Worm (Caenorhabditis elegans) whole organism, L2 larva: ENCODE results near the gene tax-6.

Source experiments
- C34F6.9 ChIP-seq: fragments of 150-350 bp; optimal IDR thresholded peaks from 2 replicates; lab custom pipeline; 2014; ENCODE audit warnings: missing biosample characterization, missing genetic modification characterization
- F13H6.1 ChIP-seq: sonication (generic microtip); optimal IDR thresholded peaks from 2 replicates; lab custom pipeline; 2016; ENCODE audit warnings: missing genetic modification characterization, missing compliant biosample characterization
- R02D3.7 ChIP-seq: fragments of 150-350 bp; optimal IDR thresholded peaks from 2 replicates; lab custom pipeline; 2014; ENCODE audit warnings: missing biosample characterization, missing genetic modification characterization
- Y55F3AM.14 ChIP-seq: fragments of 200-800 bp; sonication (Bioruptor generic); optimal IDR thresholded peaks from 2 replicates; lab custom pipeline; 2018; ENCODE audit warnings: mild to moderate bottlenecking, missing genetic modification characterization, missing compliant biosample characterization
- blmp-1 ChIP-seq: sonication (generic microtip); optimal IDR thresholded peaks from 2 replicates; lab custom pipeline; 2017; ENCODE audit warnings: missing genetic modification characterization, mild to moderate bottlenecking, missing compliant biosample characterization, antibody characterized with exemption, moderate library complexity; ENCODE audit not compliant: insufficient read depth
- ceh-16 ChIP-seq: fragments of 150-350 bp; optimal IDR thresholded peaks from 2 replicates; lab custom pipeline; 2014; ENCODE audit warnings: missing biosample characterization, missing genetic modification characterization
- ceh-82 ChIP-seq: fragments of 150-350 bp; optimal IDR thresholded peaks from 2 replicates; lab custom pipeline; 2014; ENCODE audit warnings: missing biosample characterization, missing genetic modification characterization
- crh-2 ChIP-seq: sonication (generic microtip); optimal IDR thresholded peaks from 2 replicates; lab custom pipeline; 2017; ENCODE audit warnings: missing biosample characterization, missing genetic modification characterization
- dmd-4 ChIP-seq: sonication (generic microtip); optimal IDR thresholded peaks from 2 replicates; lab custom pipeline; 2017; ENCODE audit warnings: missing biosample characterization, missing genetic modification characterization
- egl-27 ChIP-seq: sonication (generic microtip); optimal IDR thresholded peaks from 3 replicates; lab custom pipeline; 2017; ENCODE audit warnings: missing biosample characterization, missing genetic modification reagents, missing genetic modification characterization
- elt-1 ChIP-seq: fragments of 150-350 bp; optimal IDR thresholded peaks from 2 replicates; lab custom pipeline; 2014; ENCODE audit warnings: missing biosample characterization, missing genetic modification characterization
- elt-3 ChIP-seq: sonication (generic microtip); optimal IDR thresholded peaks from 2 replicates; lab custom pipeline; 2017; ENCODE audit warnings: missing biosample characterization, missing genetic modification characterization
- fos-1 ChIP-seq: fragments of 150-350 bp; optimal IDR thresholded peaks from 2 replicates; lab custom pipeline; 2014; ENCODE audit warnings: missing biosample characterization, missing genetic modification characterization
- gmeb-1 ChIP-seq: fragments of 150-350 bp; optimal IDR thresholded peaks from 2 replicates; lab custom pipeline; 2014; ENCODE audit warnings: missing biosample characterization, missing genetic modification characterization
- lin-11 ChIP-seq: fragments of 150-350 bp; sonication (generic microtip); optimal IDR thresholded peaks from 2 replicates; lab custom pipeline; 2014; ENCODE audit warnings: missing biosample characterization, missing genetic modification characterization, inconsistent platforms, mixed read lengths
- lin-13 ChIP-seq: fragments of 150-350 bp; optimal IDR thresholded peaks from 2 replicates; lab custom pipeline; 2014; ENCODE audit warnings: missing biosample characterization, missing genetic modification reagents, missing genetic modification characterization
- lsy-2 ChIP-seq, 2 experiments: fragments of 150-350 bp in 1 of 2; sonication (generic microtip) in 1 of 2; optimal IDR thresholded peaks; 2 replicates each; lab custom pipeline; 2014 to 2017; ENCODE audit warnings: missing biosample characterization in 2 of 2, missing genetic modification characterization in 2 of 2
- mab-5 ChIP-seq: fragments of 150-350 bp; optimal IDR thresholded peaks from 2 replicates; lab custom pipeline; 2014; ENCODE audit warnings: missing biosample characterization, missing genetic modification characterization
- mbf-1 ChIP-seq: sonication (generic microtip); optimal IDR thresholded peaks from 2 replicates; lab custom pipeline; 2017; ENCODE audit warnings: missing biosample characterization, missing genetic modification characterization
- mdl-1 ChIP-seq, 2 experiments: fragments of 150-350 bp in 1 of 2; sonication (generic microtip) in 1 of 2; optimal IDR thresholded peaks; 2 replicates each; lab custom pipeline; 2017; ENCODE audit warnings: missing biosample characterization in 2 of 2, missing genetic modification characterization in 2 of 2
- nhr-10 ChIP-seq: sonication (generic microtip); optimal IDR thresholded peaks from 2 replicates; lab custom pipeline; 2017; ENCODE audit warnings: missing biosample characterization, missing genetic modification characterization
- nhr-12 ChIP-seq: fragments of 150-350 bp; optimal IDR thresholded peaks from 2 replicates; lab custom pipeline; 2014; ENCODE audit warnings: missing biosample characterization, missing genetic modification characterization
- nhr-129 ChIP-seq: fragments of 150-350 bp; optimal IDR thresholded peaks from 2 replicates; lab custom pipeline; 2014; ENCODE audit warnings: missing biosample characterization, missing genetic modification characterization
- nhr-21 ChIP-seq: fragments of 150-350 bp; optimal IDR thresholded peaks from 2 replicates; lab custom pipeline; 2014; ENCODE audit warnings: missing biosample characterization, missing genetic modification characterization
- nhr-237 ChIP-seq: fragments of 150-350 bp; optimal IDR thresholded peaks from 2 replicates; lab custom pipeline; 2014; ENCODE audit warnings: missing biosample characterization, missing genetic modification characterization
- nhr-25 ChIP-seq: fragments of 150-350 bp; sonication (generic microtip); optimal IDR thresholded peaks from 3 replicates; lab custom pipeline; 2014; ENCODE audit warnings: missing biosample characterization, missing genetic modification characterization
- nhr-6 ChIP-seq: fragments of 150-350 bp; optimal IDR thresholded peaks from 2 replicates; lab custom pipeline; 2014; ENCODE audit warnings: missing biosample characterization, missing genetic modification characterization
- nhr-77 ChIP-seq: fragments of 150-350 bp; optimal IDR thresholded peaks from 2 replicates; lab custom pipeline; 2014; ENCODE audit warnings: missing biosample characterization, missing genetic modification characterization
- peb-1 ChIP-seq: fragments of 150-350 bp; optimal IDR thresholded peaks from 2 replicates; lab custom pipeline; 2014; ENCODE audit warnings: missing biosample characterization, missing genetic modification characterization
- sem-4 ChIP-seq: fragments of 150-350 bp; optimal IDR thresholded peaks from 2 replicates; lab custom pipeline; 2014; ENCODE audit warnings: missing biosample characterization, missing genetic modification reagents, missing genetic modification characterization
- skn-1 ChIP-seq: sonication (generic microtip); optimal IDR thresholded peaks from 2 replicates; lab custom pipeline; 2017; ENCODE audit warnings: missing biosample characterization, missing genetic modification characterization
- sma-3 ChIP-seq: sonication (generic microtip); optimal IDR thresholded peaks from 2 replicates; lab custom pipeline; 2016; ENCODE audit warnings: missing genetic modification reagents, missing genetic modification characterization, missing compliant biosample characterization
- sma-9 ChIP-seq, 2 experiments: fragments of 150-350 bp in 1 of 2; sonication (generic microtip) in 1 of 2; optimal IDR thresholded peaks; 2 replicates each; lab custom pipeline; 2014 to 2016; ENCODE audit warnings: missing genetic modification characterization in 2 of 2, mild to moderate bottlenecking in 1 of 2, missing biosample characterization in 1 of 2, missing compliant biosample characterization in 1 of 2, missing genetic modification reagents in 1 of 2, moderate library complexity in 1 of 2
- snpc-4 ChIP-seq: fragments of 150-350 bp; optimal IDR thresholded peaks from 2 replicates; lab custom pipeline; 2014; ENCODE audit warnings: missing biosample characterization, missing genetic modification characterization
- unc-39 ChIP-seq: fragments of 150-350 bp; optimal IDR thresholded peaks from 2 replicates; lab custom pipeline; 2014; ENCODE audit warnings: missing biosample characterization, missing genetic modification characterization
- unc-55 ChIP-seq: fragments of 150-350 bp; sonication (generic microtip); optimal IDR thresholded peaks from 3 replicates; lab custom pipeline; 2014; ENCODE audit warnings: missing biosample characterization, missing genetic modification reagents, missing genetic modification characterization
- zag-1 ChIP-seq: fragments of 150-350 bp; optimal IDR thresholded peaks from 2 replicates; lab custom pipeline; 2014; ENCODE audit warnings: missing biosample characterization, missing genetic modification characterization
- ztf-11 ChIP-seq: sonication (generic microtip); optimal IDR thresholded peaks from 2 replicates; lab custom pipeline; 2017; ENCODE audit warnings: missing biosample characterization, missing genetic modification characterization
- ztf-4 ChIP-seq: fragments of 150-350 bp; optimal IDR thresholded peaks from 2 replicates; lab custom pipeline; 2014; ENCODE audit warnings: missing biosample characterization, missing genetic modification characterization

Gene tax-6

ce11 chrIV:10498401-10498800 lies 3.0 kb downstream of the tax-6 start:
- TF ChIP-seq mdl-1 (tag; optimal IDR thresholded peaks at IDR 0.05; lab: Kevin White, UChicago) (no peak), unc-55 (GFP tag; lab: Kevin White, UChicago) (no peak), crh-2 (tag; lab: Kevin White, UChicago) (no peak), nhr-12 (no peak), elt-3 (tag; lab: Kevin White, UChicago) (no peak), ceh-16 (tag; lab: Kevin White, UChicago) (no peak), lin-13 (GFP tag; lab: Kevin White, UChicago) (no peak), nhr-237 (tag; lab: Kevin White, UChicago) (no peak), gmeb-1 (no peak)

- no peak for TF ChIP-seq F13H6.1 (tag; lab: Kevin White, UChicago)
Measured at ce11 chrIV:10489409-10489808, 12.0 kb downstream of the tax-6 start.

ce11 chrIV:10483607-10484117 lies 17.7 kb downstream of the tax-6 start, which contains the start of the genes F01D4.5 and ced-5:
Gene F01D4.5, minus strand, starts transcription at chrIV:10483657.
Gene ced-5, plus strand, starts transcription at chrIV:10484110.
- TF ChIP-seq sma-9 (GFP tag; optimal IDR thresholded peaks at IDR 0.05; lab: Kevin White, UChicago) (peak; percentile 94), sma-9 (tag; optimal IDR thresholded peaks at IDR 0.05; lab: Kevin White, UChicago) (no peak), C34F6.9 (tag; lab: Kevin White, UChicago) (peak; percentile 85), ceh-16 (tag; lab: Kevin White, UChicago) (peak; percentile 35), elt-1 (tag; lab: Kevin White, UChicago) (no peak), nhr-6 (tag; lab: Kevin White, UChicago) (peak; percentile 63), egl-27 (tag; lab: Kevin White, UChicago) (peak; percentile 57), unc-39 (tag; lab: Kevin White, UChicago) (no peak), ztf-4 (tag; lab: Kevin White, UChicago) (peak; percentile 10), nhr-129 (tag; lab: Kevin White, UChicago) (peak; percentile 46), dmd-4 (no peak), sma-3 (GFP tag; lab: Kevin White, UChicago) (peak; percentile 89), unc-55 (GFP tag; lab: Kevin White, UChicago) (peak; percentile 72), ztf-11 (no peak), lsy-2 (tag; optimal IDR thresholded peaks at IDR 0.05; lab: Kevin White, UChicago) (peak; percentile 67 to 87), R02D3.7 (tag; lab: Kevin White, UChicago) (no peak), lin-11 (peak; percentile 26), snpc-4 (tag; lab: Kevin White, UChicago) (peak; percentile 10), F13H6.1 (tag; lab: Kevin White, UChicago) (peak; percentile 84), peb-1 (no peak), blmp-1 (tag; lab: Kevin White, UChicago) (peak; percentile 7), sem-4 (peak; percentile 71), crh-2 (tag; lab: Kevin White, UChicago) (peak; percentile 64), gmeb-1 (peak; percentile 84), nhr-21 (tag; lab: Kevin White, UChicago) (peak; percentile 59), fos-1 (peak; percentile 92), lin-13 (GFP tag; lab: Kevin White, UChicago) (peak; percentile 62)

ce11 chrIV:10482585-10482984 lies 18.8 kb downstream of the tax-6 start:
- TF ChIP-seq fos-1 (peak; percentile 12), mab-5 (no peak)

ce11 chrIV:10481695-10482094 lies 19.7 kb downstream of the tax-6 start, which contains the start of gene egl-21:
Gene egl-21, minus strand, starts transcription at chrIV:10481844.
- TF ChIP-seq egl-27 (tag; lab: Kevin White, UChicago) (peak; percentile 43), zag-1 (tag; lab: Kevin White, UChicago) (peak; percentile 79), gmeb-1 (no peak), nhr-77 (tag; lab: Kevin White, UChicago) (no peak), unc-55 (GFP tag; lab: Kevin White, UChicago) (peak; percentile 92), ztf-4 (tag; lab: Kevin White, UChicago) (no peak), sma-9 (GFP tag; optimal IDR thresholded peaks at IDR 0.05; lab: Kevin White, UChicago) (peak; percentile 46), sma-9 (tag; optimal IDR thresholded peaks at IDR 0.05; lab: Kevin White, UChicago) (no peak), lin-13 (GFP tag; lab: Kevin White, UChicago) (peak; percentile 33), C34F6.9 (tag; lab: Kevin White, UChicago) (peak; percentile 89), ceh-16 (tag; lab: Kevin White, UChicago) (no peak), ztf-11 (no peak), mdl-1 (tag; optimal IDR thresholded peaks at IDR 0.05; lab: Kevin White, UChicago) (peak; percentile 59 to 61), nhr-10 (tag; lab: Kevin White, UChicago) (no peak), mbf-1 (tag; lab: Kevin White, UChicago) (no peak), unc-39 (tag; lab: Kevin White, UChicago) (peak; percentile 52), sem-4 (peak; percentile 46), F13H6.1 (tag; lab: Kevin White, UChicago) (peak; percentile 60), nhr-12 (no peak), fos-1 (no peak), lsy-2 (tag; optimal IDR thresholded peaks at IDR 0.05; lab: Kevin White, UChicago) (peak in 1 of 2 experiments; percentile 66), nhr-25 (tag; lab: Kevin White, UChicago) (no peak), Y55F3AM.14 (GFP tag; lab: Kevin White, UChicago) (peak; percentile 64), elt-3 (tag; lab: Kevin White, UChicago) (no peak), nhr-129 (tag; lab: Kevin White, UChicago) (peak; percentile 79), skn-1 (tag; lab: Kevin White, UChicago) (no peak), crh-2 (tag; lab: Kevin White, UChicago) (peak; percentile 82), nhr-237 (tag; lab: Kevin White, UChicago) (no peak), lin-11 (peak; percentile 66), nhr-6 (tag; lab: Kevin White, UChicago) (peak; percentile 36), snpc-4 (tag; lab: Kevin White, UChicago) (no peak), nhr-21 (tag; lab: Kevin White, UChicago) (peak; percentile 19), ceh-82 (tag; lab: Kevin White, UChicago) (no peak)
